Worm (Caenorhabditis elegans) whole organism, L4/young adult: ENCODE data around the gene srz-32.

ENCODE experiments used
- W03F9.2 ChIP-seq: fragments of 150-350 bp; optimal IDR thresholded peaks from 2 replicates; lab custom pipeline; 2014; ENCODE audit warnings: missing biosample characterization, missing genetic modification characterization
- him-1 ChIP-seq: sonication (generic microtip); optimal IDR thresholded peaks from 2 replicates; lab custom pipeline; 2016; ENCODE audit warnings: missing genotype, missing genetic modification reagents, missing genetic modification characterization, missing compliant biosample characterization

DNA sequence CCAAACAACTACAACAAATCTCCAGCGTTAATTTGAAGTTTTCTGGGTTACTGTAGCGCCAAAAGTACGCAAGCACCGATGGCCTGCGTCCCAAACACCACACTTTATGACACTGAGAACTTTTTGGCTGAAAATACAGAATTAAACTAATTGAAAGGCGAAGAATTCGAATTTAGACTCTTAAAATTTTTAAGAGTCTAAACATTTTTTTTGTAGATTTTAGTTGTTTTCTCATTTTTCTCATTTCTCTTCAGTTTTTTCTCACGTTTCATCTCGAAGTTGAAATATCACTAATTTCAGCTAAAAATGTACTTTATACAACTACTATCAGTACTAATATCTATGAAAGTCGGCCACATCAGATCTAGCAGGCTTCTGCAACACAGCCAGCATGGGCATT is 20.7 kb upstream of the srz-32 start, which contains the start of gene lgc-9:
- TF ChIP-seq him-1 (tag; lab: Kevin White, UChicago) = no peak
- no peak for TF ChIP-seq W03F9.2
